Worm (Caenorhabditis elegans): Measurements from ENCODE around the gene Y25C1A.8.

DNA sequence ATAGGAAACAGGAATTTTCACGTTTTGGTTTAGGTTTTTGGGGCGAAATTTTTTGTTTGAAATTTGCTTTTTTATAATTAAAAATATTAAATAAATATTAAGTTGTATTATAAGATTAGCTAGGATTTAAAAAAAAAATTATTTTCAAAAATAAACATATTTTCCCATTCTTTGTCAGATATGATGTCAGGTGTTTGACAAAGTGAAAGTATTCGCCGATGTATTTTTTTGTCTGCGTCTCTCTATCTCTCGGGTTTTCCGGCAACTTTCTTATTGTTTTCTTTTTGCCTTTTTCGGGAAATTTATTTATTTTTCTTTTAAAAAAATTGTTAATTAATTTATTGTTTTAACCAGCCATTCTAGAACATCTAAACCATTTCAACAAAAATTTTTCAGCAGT lies 46.3 kb downstream of the Y25C1A.8 start:
- no peak for TF ChIP-seq aly-2 (tag; optimal IDR thresholded peaks at IDR 0.05)
- TF ChIP-seq lsy-2 (tag; optimal IDR thresholded peaks at IDR 0.05): no peak

Measured in whole organism, L1 larva.